Worm (Caenorhabditis elegans) whole organism, mixed stage, embryonic: Measurements from ENCODE around the gene copb-1.

Experiments used
- M03D4.4 ChIP-seq: sonication (generic microtip); optimal IDR thresholded peaks from 2 replicates; lab custom pipeline; 2017; ENCODE audit warnings: mild to moderate bottlenecking, missing genetic modification characterization, missing compliant biosample characterization
- bed-3 ChIP-seq: fragments of 200-800 bp; sonication (Bioruptor generic); optimal IDR thresholded peaks from 3 replicates; lab custom pipeline; 2018; ENCODE audit warnings: mild to moderate bottlenecking, missing genetic modification characterization, moderate library complexity, missing compliant biosample characterization
- blmp-1 ChIP-seq: fragments of 150-350 bp; optimal IDR thresholded peaks from 2 replicates; lab custom pipeline; 2014; ENCODE audit warnings: missing biosample characterization, missing genetic modification characterization
- ceh-39 ChIP-seq: fragments of 150-350 bp; optimal IDR thresholded peaks from 2 replicates; lab custom pipeline; 2014; ENCODE audit warnings: missing biosample characterization, missing genetic modification characterization
- ceh-43 ChIP-seq: fragments of 200-800 bp; sonication (Bioruptor generic); optimal IDR thresholded peaks from 2 replicates; lab custom pipeline; 2018; ENCODE audit warnings: mild to moderate bottlenecking, missing genetic modification characterization, moderate library complexity, missing compliant biosample characterization
- ceh-83 ChIP-seq: fragments of 200-800 bp; sonication (Bioruptor generic); optimal IDR thresholded peaks from 2 replicates; lab custom pipeline; 2018; ENCODE audit warnings: mild to moderate bottlenecking, missing genetic modification characterization, missing compliant biosample characterization
- ces-1 ChIP-seq: fragments of 150-350 bp; optimal IDR thresholded peaks from 2 replicates; lab custom pipeline; 2014; ENCODE audit warnings: missing biosample characterization, missing genetic modification reagents, missing genetic modification characterization
- cnd-1 ChIP-seq: fragments of 200-800 bp; sonication (Bioruptor generic); optimal IDR thresholded peaks from 2 replicates; lab custom pipeline; 2018; ENCODE audit warnings: mild to moderate bottlenecking, missing genetic modification characterization, missing compliant biosample characterization
- drap-1 ChIP-seq: fragments of 200-800 bp; sonication (Bioruptor generic); optimal IDR thresholded peaks from 3 replicates; lab custom pipeline; 2018; ENCODE audit warnings: mild to moderate bottlenecking, missing genetic modification characterization, missing compliant biosample characterization
- elt-1 ChIP-seq: sonication (generic microtip); optimal IDR thresholded peaks from 2 replicates; lab custom pipeline; 2017; ENCODE audit warnings: missing genetic modification characterization, mild to moderate bottlenecking, missing compliant biosample characterization, antibody characterized with exemption, moderate library complexity, borderline replicate concordance; ENCODE audit not compliant: insufficient read depth
- elt-3 ChIP-seq: fragments of 150-350 bp; optimal IDR thresholded peaks from 2 replicates; lab custom pipeline; 2014; ENCODE audit warnings: missing biosample characterization, missing genetic modification characterization
- flh-1 ChIP-seq: fragments of 200-800 bp; sonication (Bioruptor generic); optimal IDR thresholded peaks from 2 replicates; lab custom pipeline; 2018; ENCODE audit warnings: mild to moderate bottlenecking, missing genetic modification characterization, moderate library complexity, missing compliant biosample characterization
- hlh-1 ChIP-seq: fragments of 150-350 bp; optimal IDR thresholded peaks from 2 replicates; lab custom pipeline; 2014; ENCODE audit warnings: missing biosample characterization, missing genetic modification reagents, missing genetic modification characterization
- lin-13 ChIP-seq: fragments of 150-350 bp; optimal IDR thresholded peaks from 2 replicates; lab custom pipeline; 2014; ENCODE audit warnings: missing biosample characterization, missing genetic modification characterization
- lin-32 ChIP-seq: fragments of 200-800 bp; sonication (Bioruptor generic); optimal IDR thresholded peaks from 2 replicates; lab custom pipeline; 2018; ENCODE audit warnings: mild to moderate bottlenecking, missing genetic modification characterization, missing compliant biosample characterization
- lsy-2 ChIP-seq: fragments of 150-350 bp; optimal IDR thresholded peaks from 2 replicates; lab custom pipeline; 2014; ENCODE audit warnings: missing biosample characterization, missing genetic modification characterization
- mab-5 ChIP-seq: fragments of 150-350 bp; optimal IDR thresholded peaks from 2 replicates; lab custom pipeline; 2014; ENCODE audit warnings: missing biosample characterization, missing genetic modification characterization
- mep-1 ChIP-seq: fragments of 150-350 bp; optimal IDR thresholded peaks from 2 replicates; lab custom pipeline; 2017; ENCODE audit warnings: missing biosample characterization, missing genetic modification reagents, missing genetic modification characterization, inconsistent platforms
- mls-2 ChIP-seq: sonication (generic microtip); optimal IDR thresholded peaks from 2 replicates; lab custom pipeline; 2016; ENCODE audit warnings: mild to moderate bottlenecking, missing genetic modification characterization, moderate library complexity, missing compliant biosample characterization
- nhr-12 ChIP-seq: fragments of 150-350 bp; optimal IDR thresholded peaks from 2 replicates; lab custom pipeline; 2014; ENCODE audit warnings: missing biosample characterization, missing genetic modification characterization
- nhr-237 ChIP-seq: fragments of 150-350 bp; optimal IDR thresholded peaks from 2 replicates; lab custom pipeline; 2014; ENCODE audit warnings: missing biosample characterization, missing genetic modification characterization
- nhr-28 ChIP-seq: fragments of 150-350 bp; optimal IDR thresholded peaks from 2 replicates; lab custom pipeline; 2014; ENCODE audit warnings: missing biosample characterization, missing genetic modification characterization
- nhr-76 ChIP-seq: sonication (generic microtip); optimal IDR thresholded peaks from 2 replicates; lab custom pipeline; 2017; ENCODE audit warnings: missing biosample characterization, missing genetic modification characterization
- pha-4 ChIP-seq: fragments of 150-350 bp; optimal IDR thresholded peaks from 2 replicates; lab custom pipeline; 2018; ENCODE audit warnings: missing biosample characterization, missing genetic modification reagents, missing genetic modification characterization
- sem-2 ChIP-seq: fragments of 200-800 bp; sonication (Bioruptor generic); optimal IDR thresholded peaks from 2 replicates; lab custom pipeline; 2018; ENCODE audit warnings: mild to moderate bottlenecking, missing genetic modification characterization, missing compliant biosample characterization
- snpc-4 ChIP-seq: fragments of 150-350 bp; optimal IDR thresholded peaks from 2 replicates; lab custom pipeline; 2014; ENCODE audit warnings: missing biosample characterization, missing genetic modification characterization
- sptf-1 ChIP-seq: sonication (generic microtip); optimal IDR thresholded peaks from 2 replicates; lab custom pipeline; 2017; ENCODE audit warnings: mild to moderate bottlenecking, missing genetic modification characterization, moderate library complexity, missing compliant biosample characterization
- tbx-8 ChIP-seq: fragments of 200-800 bp; sonication (Bioruptor generic); optimal IDR thresholded peaks from 2 replicates; lab custom pipeline; 2018; ENCODE audit warnings: mild to moderate bottlenecking, missing genetic modification characterization, moderate library complexity, missing compliant biosample characterization
- unc-120 ChIP-seq: sonication (generic microtip); optimal IDR thresholded peaks from 2 replicates; lab custom pipeline; 2017; ENCODE audit warnings: missing genetic modification characterization, missing compliant biosample characterization; ENCODE audit not compliant: poor library complexity, severe bottlenecking
- unc-39 ChIP-seq: fragments of 150-350 bp; optimal IDR thresholded peaks from 2 replicates; lab custom pipeline; 2014; ENCODE audit warnings: missing biosample characterization, missing genetic modification characterization
- unc-62 ChIP-seq: fragments of 150-350 bp; optimal IDR thresholded peaks from 2 replicates; lab custom pipeline; 2014; ENCODE audit warnings: missing biosample characterization, missing genetic modification reagents, missing genetic modification characterization
- zip-8 ChIP-seq: fragments of 150-350 bp; optimal IDR thresholded peaks from 2 replicates; lab custom pipeline; 2014; ENCODE audit warnings: missing biosample characterization, missing genetic modification characterization
- ztf-11 ChIP-seq: fragments of 150-350 bp; optimal IDR thresholded peaks from 2 replicates; lab custom pipeline; 2014; ENCODE audit warnings: missing biosample characterization, missing genetic modification characterization

copb-1 gene

DNA sequence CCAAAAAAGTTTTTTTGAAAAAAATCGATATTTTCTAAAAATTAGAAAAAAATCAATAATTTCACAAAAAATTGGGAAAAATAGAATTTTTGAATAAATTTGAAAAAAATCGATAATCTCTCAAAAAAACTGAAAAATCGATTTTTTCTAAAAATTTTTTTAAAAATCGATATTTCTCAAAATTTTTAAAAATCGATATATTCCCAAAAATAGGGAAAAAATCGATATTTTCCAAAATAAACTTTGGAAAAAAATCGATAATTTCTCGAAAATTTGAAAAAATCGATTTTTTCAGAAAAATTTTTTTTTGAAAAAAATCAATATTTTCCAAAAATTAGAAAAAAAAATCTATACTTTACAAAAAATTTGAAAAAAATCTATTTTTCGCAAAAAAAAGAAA is 14.0 kb upstream of the copb-1 start:
- TF ChIP-seq zip-8 (tag; lab: Kevin White, UChicago) (no peak), lin-13 (tag; lab: Kevin White, UChicago) (no peak), nhr-76 (no peak)

DNA sequence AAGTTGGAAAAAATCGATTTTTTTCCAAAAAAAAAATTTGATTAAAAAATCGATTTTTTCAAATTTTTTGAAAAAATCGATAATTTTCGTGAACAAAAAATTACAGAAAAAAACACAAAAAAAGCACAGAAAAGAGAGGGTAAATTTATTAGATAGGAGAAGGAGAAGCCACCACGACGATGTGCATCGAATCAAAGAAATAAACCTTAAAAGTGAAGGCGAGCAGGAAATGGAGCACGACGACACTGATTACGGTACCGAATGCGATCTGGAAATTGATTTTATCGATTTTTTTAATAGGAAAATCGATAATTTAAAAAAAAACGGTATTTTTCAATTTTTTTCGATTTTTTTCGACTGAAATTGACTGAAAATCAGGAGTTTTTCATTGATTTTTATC is 13.5 kb upstream of the copb-1 start:
- no peak for TF ChIP-seq ceh-83 (GFP tag; lab: Kevin White, UChicago)
- TF ChIP-seq tbx-8: no peak
- no peak for TF ChIP-seq nhr-12 (tag; lab: Kevin White, UChicago)
- TF ChIP-seq ces-1 (GFP tag; lab: Kevin White, UChicago): no peak
- TF ChIP-seq unc-120: no peak
- no peak for TF ChIP-seq M03D4.4 (tag; lab: Kevin White, UChicago)
- no peak for TF ChIP-seq unc-39 (tag; lab: Kevin White, UChicago)
- no peak for TF ChIP-seq sem-2 (GFP tag; lab: Kevin White, UChicago)
- TF ChIP-seq bed-3: no peak
- TF ChIP-seq elt-3 (tag; lab: Kevin White, UChicago): no peak
- no peak for TF ChIP-seq mls-2 (tag; lab: Kevin White, UChicago)
- TF ChIP-seq pha-4 (tag; lab: Kevin White, UChicago): no peak
- TF ChIP-seq ztf-11 (tag; lab: Kevin White, UChicago): no peak
- no peak for TF ChIP-seq sptf-1 (tag; lab: Kevin White, UChicago)

DNA sequence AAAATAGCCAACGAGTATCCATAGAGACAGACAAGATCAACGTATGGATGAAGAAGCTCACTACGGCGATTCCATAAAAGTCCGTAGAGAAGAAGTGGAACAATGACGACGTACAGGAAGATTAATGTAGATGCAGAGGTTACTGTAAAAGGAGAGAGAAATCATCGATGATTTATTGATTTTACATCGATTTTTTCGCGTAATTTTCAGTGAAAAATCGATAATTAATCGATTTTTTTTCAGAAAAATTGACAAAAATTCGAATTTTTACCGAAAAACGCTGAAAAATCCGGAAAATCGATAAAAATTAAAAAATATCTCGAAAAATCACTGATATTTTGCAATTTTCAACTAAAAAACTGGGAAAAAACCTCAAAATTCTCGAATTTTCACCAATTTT is 12.2 kb upstream of the copb-1 start:
- TF ChIP-seq unc-120 (no peak), nhr-237 (tag; lab: Kevin White, UChicago) (no peak), elt-1 (tag; lab: Kevin White, UChicago) (no peak), sptf-1 (tag; lab: Kevin White, UChicago) (no peak), unc-39 (tag; lab: Kevin White, UChicago) (no peak), lin-32 (GFP tag; lab: Kevin White, UChicago) (no peak), lsy-2 (tag; lab: Kevin White, UChicago) (no peak), cnd-1 (tag; lab: Kevin White, UChicago) (no peak), M03D4.4 (tag; lab: Kevin White, UChicago) (no peak), ceh-43 (no peak), drap-1 (GFP tag; lab: Kevin White, UChicago) (no peak), tbx-8 (no peak)
- TF ChIP-seq, all 35 proteins: peak for 0

DNA sequence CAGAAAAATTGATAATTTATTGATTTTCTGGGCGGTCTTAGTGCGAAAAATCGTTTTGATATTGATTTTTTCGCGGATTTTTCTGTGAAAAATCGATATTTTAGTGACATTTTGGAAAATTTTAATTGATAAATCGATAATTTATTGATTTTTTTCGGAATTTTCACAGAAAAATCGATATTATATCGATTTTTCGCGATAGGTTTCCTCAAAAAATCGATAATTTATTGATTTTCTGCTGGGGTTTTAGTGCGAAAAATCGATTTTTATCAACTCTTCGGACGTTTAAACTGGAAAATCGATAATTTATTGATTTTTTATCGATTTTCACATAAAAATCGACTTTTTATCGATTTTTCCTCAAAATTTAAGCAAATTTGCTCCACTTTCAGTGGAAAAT is 11.1 kb upstream of the copb-1 start:
- TF ChIP-seq mls-2 (tag; lab: Kevin White, UChicago) (no peak), unc-62 (GFP tag; lab: Kevin White, UChicago) (no peak), drap-1 (GFP tag; lab: Kevin White, UChicago) (no peak), unc-39 (tag; lab: Kevin White, UChicago) (no peak), hlh-1 (tag; lab: Kevin White, UChicago) (no peak)

DNA sequence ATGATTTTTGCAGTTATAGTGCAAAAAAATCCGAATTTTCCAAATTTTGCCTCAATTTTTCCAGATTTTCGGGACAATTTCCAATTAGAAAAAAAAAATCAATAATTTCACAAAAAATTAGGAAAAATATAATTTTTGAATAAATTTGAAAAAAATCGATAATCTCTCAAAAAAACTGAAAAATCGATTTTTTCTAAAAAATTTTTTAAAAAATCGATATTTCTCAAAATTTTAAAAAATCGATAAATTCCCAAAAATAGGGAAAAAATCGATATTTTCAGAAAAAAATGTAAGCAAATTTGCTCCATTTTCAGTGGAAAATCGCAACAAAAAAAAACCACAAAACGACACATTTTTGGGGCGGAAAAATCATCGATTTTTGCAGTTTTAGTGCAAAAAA is 10.7 kb upstream of the copb-1 start:
- TF ChIP-seq flh-1 (GFP tag; lab: Kevin White, UChicago) (no peak), nhr-28 (tag; lab: Kevin White, UChicago) (no peak), cnd-1 (tag; lab: Kevin White, UChicago) (no peak), ceh-43 (no peak), ceh-39 (tag; lab: Kevin White, UChicago) (no peak), ceh-83 (GFP tag; lab: Kevin White, UChicago) (no peak), unc-39 (tag; lab: Kevin White, UChicago) (no peak), pha-4 (tag; lab: Kevin White, UChicago) (no peak), nhr-76 (no peak), blmp-1 (tag; lab: Kevin White, UChicago) (no peak), mls-2 (tag; lab: Kevin White, UChicago) (no peak), bed-3 (no peak), tbx-8 (no peak), snpc-4 (tag; lab: Kevin White, UChicago) (no peak), mab-5 (tag; lab: Kevin White, UChicago) (no peak), sem-2 (GFP tag; lab: Kevin White, UChicago) (no peak), mep-1 (no peak), elt-3 (tag; lab: Kevin White, UChicago) (no peak), unc-62 (GFP tag; lab: Kevin White, UChicago) (no peak), unc-120 (no peak)
- TF ChIP-seq, all 35 proteins: peak for 0
